Fruit fly (Drosophila melanogaster): ENCODE results near the gene Hmgcl.

The Hmgcl gene

DNA sequence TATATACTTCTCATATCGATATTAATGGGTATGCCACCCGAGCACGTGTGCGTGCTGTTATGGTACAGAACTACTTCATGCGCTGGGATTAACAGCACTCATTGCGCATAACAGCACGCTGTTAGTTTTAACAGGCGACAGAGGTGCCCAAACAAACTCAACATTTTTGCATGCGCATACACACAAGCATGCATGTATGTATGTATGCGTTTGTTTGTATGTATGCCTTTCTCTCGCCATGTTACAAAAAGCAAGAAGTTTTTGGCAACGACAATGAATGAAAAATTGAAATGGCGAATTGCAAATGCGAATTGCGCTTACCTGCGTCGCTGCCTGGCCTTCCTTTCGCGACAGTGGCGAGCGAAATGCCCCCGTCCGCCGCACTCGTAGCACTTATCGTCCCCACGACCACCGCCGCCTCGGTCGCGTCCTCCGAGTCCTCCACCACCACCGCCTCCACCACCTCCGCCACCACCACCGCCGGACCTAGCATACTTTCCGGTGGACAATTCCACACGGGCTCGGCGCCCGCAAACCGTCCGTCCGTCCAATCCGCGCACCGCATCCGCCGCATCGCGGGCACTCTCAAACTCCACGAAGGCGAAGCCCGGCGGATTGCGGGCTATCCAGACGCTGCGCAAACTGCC is 40.9 kb upstream of the Hmgcl start (continued):
- TF ChIP-seq CG2678 (tag; optimal IDR thresholded peaks at IDR 0.05) (peak; percentile 39), bigmax (GFP tag; optimal IDR thresholded peaks at IDR 0.05) (peak; percentile 68), ato (GFP tag; IDR thresholded peaks at IDR 0.05; ENCODE audit: partially characterized antibody) (no peak), Asciz (GFP tag; optimal IDR thresholded peaks at IDR 0.05) (no peak), NK7.1 (GFP tag; optimal IDR thresholded peaks at IDR 0.05) (no peak), CG4424 (GFP tag; optimal IDR thresholded peaks at IDR 0.05) (no peak), Blimp-1 (GFP tag; optimal IDR thresholded peaks at IDR 0.05) (no peak), Oaz (GFP tag; IDR thresholded peaks at IDR 0.05) (no peak), CG34376 (GFP tag; optimal IDR thresholded peaks at IDR 0.05) (no peak), ATbp (GFP tag; optimal IDR thresholded peaks at IDR 0.05) (no peak), cg (GFP tag; optimal IDR thresholded peaks at IDR 0.05) (peak; percentile 95), chinmo (GFP tag; IDR thresholded peaks at IDR 0.05; ENCODE audit: partially characterized antibody) (0 out of 4 replicates have a peak, but pooled peaks have one; percentile 45), Bgb (GFP tag; IDR thresholded peaks at IDR 0.05; ENCODE audit: partially characterized antibody) (0 out of 2 replicates have a peak, but pooled peaks have one; percentile 15), CG4707 (GFP tag; optimal IDR thresholded peaks at IDR 0.05) (no peak), Sry-β (GFP tag; optimal IDR thresholded peaks at IDR 0.05) (peak; percentile 15), tna (GFP tag; IDR thresholded peaks at IDR 0.05; ENCODE audit: partially characterized antibody) (peak; percentile 27; the same call in 1 of the 2 replicates), Hr3 (GFP tag; optimal IDR thresholded peaks at IDR 0.05) (no peak), CG11085 (GFP tag; IDR thresholded peaks at IDR 0.05) (no peak), CG17359 (tag; optimal IDR thresholded peaks at IDR 0.05) (no peak), jing (GFP tag; optimal IDR thresholded peaks at IDR 0.05) (no peak), CG12942 (GFP tag; optimal IDR thresholded peaks at IDR 0.05) (no peak), CG7928 (GFP tag; optimal IDR thresholded peaks at IDR 0.05) (no peak), CG6854 (GFP tag; optimal IDR thresholded peaks at IDR 0.05) (no peak), CG17568 (GFP tag; optimal IDR thresholded peaks at IDR 0.05) (no peak), Atf6 (GFP tag; IDR thresholded peaks at IDR 0.05) (no peak), otp (GFP tag; IDR thresholded peaks at IDR 0.05) (no peak), zfh1 (GFP tag; IDR thresholded peaks at IDR 0.05) (no peak), CG13287 (GFP tag; IDR thresholded peaks at IDR 0.05; ENCODE audit: partially characterized antibody) (peak; percentile 10; the same call in 1 of the 2 replicates), CG10543 (GFP tag; optimal IDR thresholded peaks at IDR 0.05) (no peak), Ada2b (GFP tag; IDR thresholded peaks at IDR 0.05) (no peak), CG13424 (tag; optimal IDR thresholded peaks at IDR 0.05) (no peak), crc (GFP tag; optimal IDR thresholded peaks at IDR 0.05) (no peak), CG10267 (tag; optimal IDR thresholded peaks at IDR 0.05) (peak; percentile 9), lola (GFP tag; optimal IDR thresholded peaks at IDR 0.05) (no peak), lilli (GFP tag; optimal IDR thresholded peaks at IDR 0.05) (no peak), dimm (GFP tag; IDR thresholded peaks at IDR 0.05) (no peak), CG10147 (GFP tag; optimal IDR thresholded peaks at IDR 0.05) (no peak), CG4328 (GFP tag; optimal IDR thresholded peaks at IDR 0.05) (no peak), dan (GFP tag; IDR thresholded peaks at IDR 0.05) (no peak), CG8388 (GFP tag; optimal IDR thresholded peaks at IDR 0.05) (no peak), CG1832 (GFP tag; optimal IDR thresholded peaks at IDR 0.05) (no peak), CG34422 (GFP tag; IDR thresholded peaks at IDR 0.05) (peak; percentile 22; the same call in 1 of the 3 replicates), CG18619 (GFP tag; optimal IDR thresholded peaks at IDR 0.05) (peak; percentile 16), Opbp (GFP tag; IDR thresholded peaks at IDR 0.05; ENCODE audit: partially characterized antibody) (0 out of 3 replicates have a peak, but pooled peaks have one; percentile 33), CG4360 (GFP tag; IDR thresholded peaks at IDR 0.05) (no peak), trh (GFP tag; optimal IDR thresholded peaks at IDR 0.05) (no peak), CG17186 (GFP tag; optimal IDR thresholded peaks at IDR 0.05) (peak; percentile 99), CG1024 (GFP tag; IDR thresholded peaks at IDR 0.05) (no peak)
